4 worm cellular contexts compared by ENCODE assay signal in the genomic region with DNA sequence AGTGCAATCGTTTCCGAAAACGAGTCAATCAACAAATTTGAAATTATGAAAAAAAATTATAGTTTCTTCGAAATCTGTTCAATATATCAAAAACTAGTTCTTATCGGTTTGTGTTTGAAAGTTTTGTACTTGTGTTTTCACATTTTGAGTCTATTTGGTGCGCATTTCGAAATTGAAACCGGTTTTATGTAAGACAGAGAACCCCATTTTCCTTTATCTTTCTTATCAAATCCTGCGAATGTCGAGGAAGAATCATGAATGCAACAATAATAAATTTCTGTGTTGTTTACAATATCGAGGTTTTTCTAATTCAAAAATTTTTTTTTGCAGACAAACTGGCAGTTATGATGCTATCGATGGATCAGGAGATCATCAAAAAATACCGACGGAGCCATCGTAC.
A peak's percentile ranks its signal among the peaks of the same experiment; 100 is the strongest.
TF ChIP-seq lines count a peak whose summit lies in the region.

No protein-coding gene starts in this region.

TF ChIP-seq in whole organism, L1 larva, 84 proteins besides CTCF, POLR2A, EP300 and RAD21 (continues in another document):
- TF ChIP-seq fkh-10 (GFP tag; optimal IDR thresholded peaks at IDR 0.05; lab: Kevin White, UChicago), result no peak
- no peak for TF ChIP-seq nhr-237 (tag; optimal IDR thresholded peaks at IDR 0.05; lab: Kevin White, UChicago)
- TF ChIP-seq Y116A8C.19 (tag; optimal IDR thresholded peaks at IDR 0.05; lab: Kevin White, UChicago; ENCODE audit: borderline replicate concordance), result no peak
- no peak for TF ChIP-seq ces-1 (GFP tag; optimal IDR thresholded peaks at IDR 0.05; lab: Kevin White, UChicago)
- TF ChIP-seq dsc-1 (tag; optimal IDR thresholded peaks at IDR 0.05; lab: Kevin White, UChicago), result no peak
- TF ChIP-seq C04F5.9 (tag; optimal IDR thresholded peaks at IDR 0.05; lab: Kevin White, UChicago), result no peak
- TF ChIP-seq ceh-90 (tag; optimal IDR thresholded peaks at IDR 0.05; lab: Kevin White, UChicago), result no peak
- no peak for TF ChIP-seq rnt-1 (tag; optimal IDR thresholded peaks at IDR 0.05; lab: Kevin White, UChicago)
- TF ChIP-seq F16B12.6 (tag; optimal IDR thresholded peaks at IDR 0.05; lab: Kevin White, UChicago), result no peak
- peak; percentile 58 for TF ChIP-seq blmp-1 (tag; optimal IDR thresholded peaks at IDR 0.05; lab: Kevin White, UChicago)
- TF ChIP-seq nhr-90 (tag; optimal IDR thresholded peaks at IDR 0.05; lab: Kevin White, UChicago; ENCODE audit: poor library complexity), result no peak
- no peak for TF ChIP-seq efl-3 (GFP tag; optimal IDR thresholded peaks at IDR 0.05; lab: Kevin White, UChicago)
- no peak for TF ChIP-seq hlh-4 (tag; optimal IDR thresholded peaks at IDR 0.05; lab: Kevin White, UChicago)
- TF ChIP-seq C34B4.2 (tag; optimal IDR thresholded peaks at IDR 0.05; lab: Kevin White, UChicago), result no peak
- no peak for TF ChIP-seq pax-3 (tag; optimal IDR thresholded peaks at IDR 0.05; lab: Kevin White, UChicago)
- TF ChIP-seq fkh-4 (tag; optimal IDR thresholded peaks at IDR 0.05; lab: Kevin White, UChicago; ENCODE audit: borderline replicate concordance), result no peak
- TF ChIP-seq grh-1 (GFP tag; IDR thresholded peaks at IDR 0.05; lab: Robert Waterston, UW), result peak; percentile 69
- TF ChIP-seq ceh-82 (tag; optimal IDR thresholded peaks at IDR 0.05; lab: Kevin White, UChicago), result no peak
- TF ChIP-seq sup-37 (GFP tag; optimal IDR thresholded peaks at IDR 0.05; lab: Kevin White, UChicago), result no peak
- no peak for TF ChIP-seq ets-5 (GFP tag; IDR thresholded peaks at IDR 0.05; lab: Robert Waterston, UW)
- TF ChIP-seq nhr-47 (tag; optimal IDR thresholded peaks at IDR 0.05; lab: Kevin White, UChicago), result no peak

TF ChIP-seq in whole organism, L2 larva, 48 proteins besides CTCF, POLR2A, EP300 and RAD21:
- TF ChIP-seq nhr-21 (tag; optimal IDR thresholded peaks at IDR 0.05; lab: Kevin White, UChicago) (peak; percentile 10), alr-1 (tag; optimal IDR thresholded peaks at IDR 0.05; lab: Kevin White, UChicago) (no peak), ztf-4 (tag; optimal IDR thresholded peaks at IDR 0.05; lab: Kevin White, UChicago) (no peak), mdl-1 (tag; optimal IDR thresholded peaks at IDR 0.05; lab: Kevin White, UChicago) (no peak), lin-39 (tag; optimal IDR thresholded peaks at IDR 0.05; lab: Kevin White, UChicago) (no peak), F13H6.1 (tag; optimal IDR thresholded peaks at IDR 0.05; lab: Kevin White, UChicago) (no peak), nhr-25 (tag; optimal IDR thresholded peaks at IDR 0.05; lab: Kevin White, UChicago) (peak; percentile 21)
TF ChIP-seq in whole organism, L2 larva: peak in this region for 2.

TF ChIP-seq in whole organism, L3 larva, 47 proteins besides CTCF, POLR2A, EP300 and RAD21:
- TF ChIP-seq R02D3.7 (tag; optimal IDR thresholded peaks at IDR 0.05; lab: Kevin White, UChicago), result no peak
- TF ChIP-seq nhr-43 (tag; optimal IDR thresholded peaks at IDR 0.05; lab: Kevin White, UChicago; ENCODE audit: poor library complexity, severe bottlenecking), result peak; percentile 2
- no peak for TF ChIP-seq lsy-12 (tag; optimal IDR thresholded peaks at IDR 0.05; lab: Kevin White, UChicago)
- no peak for TF ChIP-seq nfya-1 (tag; optimal IDR thresholded peaks at IDR 0.05; lab: Kevin White, UChicago; ENCODE audit: insufficient read depth)
- TF ChIP-seq elt-2 (tag; optimal IDR thresholded peaks at IDR 0.05; lab: Kevin White, UChicago), result no peak
- TF ChIP-seq mml-1 (tag; optimal IDR thresholded peaks at IDR 0.05; lab: Kevin White, UChicago), result no peak
- no peak for TF ChIP-seq zag-1 (tag; optimal IDR thresholded peaks at IDR 0.05; lab: Kevin White, UChicago)
- no peak for TF ChIP-seq sea-2 (GFP tag; optimal IDR thresholded peaks at IDR 0.05; lab: Kevin White, UChicago)
- no peak for TF ChIP-seq unc-39 (tag; optimal IDR thresholded peaks at IDR 0.05; lab: Kevin White, UChicago)
- peak; percentile 26 for TF ChIP-seq nhr-23 (tag; optimal IDR thresholded peaks at IDR 0.05; lab: Kevin White, UChicago)
- no peak for TF ChIP-seq egl-27 (tag; optimal IDR thresholded peaks at IDR 0.05; lab: Kevin White, UChicago)
- no peak for TF ChIP-seq pqm-1 (tag; optimal IDR thresholded peaks at IDR 0.05; lab: Kevin White, UChicago)
- no peak for TF ChIP-seq pha-4 (tag; optimal IDR thresholded peaks at IDR 0.05; lab: Kevin White, UChicago)
- TF ChIP-seq ztf-11 (tag; optimal IDR thresholded peaks at IDR 0.05; lab: Kevin White, UChicago), result no peak
- TF ChIP-seq ZK546.5 (tag; optimal IDR thresholded peaks at IDR 0.05; lab: Kevin White, UChicago), result no peak
- TF ChIP-seq unc-62 (GFP tag; optimal IDR thresholded peaks at IDR 0.05; lab: Kevin White, UChicago), result no peak

TF ChIP-seq in whole organism, young adult, 124 proteins besides CTCF, POLR2A, EP300 and RAD21:
- TF ChIP-seq ama-1 (optimal IDR thresholded peaks at IDR 0.05; lab: Kevin White, UChicago) (no peak), ama-1 (GFP tag; optimal IDR thresholded peaks at IDR 0.05; lab: Kevin White, UChicago) (no peak), aptf-3 (GFP tag; IDR thresholded peaks at IDR 0.05; lab: Robert Waterston, UW) (no peak), T26A5.8 (tag; optimal IDR thresholded peaks at IDR 0.05; lab: Kevin White, UChicago) (no peak), nhr-179 (tag; optimal IDR thresholded peaks at IDR 0.05; lab: Kevin White, UChicago) (no peak), cebp-1 (GFP tag; IDR thresholded peaks at IDR 0.05; lab: Robert Waterston, UW) (no peak), cebp-1 (tag; optimal IDR thresholded peaks at IDR 0.05; lab: Kevin White, UChicago) (peak; percentile 8)
